Fruit fly (Drosophila melanogaster) whole organism, embryonic: Measurements from ENCODE around the gene Rtnl1.

Experiments
- Asciz ChIP-seq: fragments of 200-800 bp; sonication (Bioruptor generic); optimal IDR thresholded peaks from 2 replicates; lab custom pipeline; 2017; ENCODE audit warnings: missing biosample characterization, mild to moderate bottlenecking, missing genetic modification characterization, missing genetic modification reagents
- Atf6 ChIP-seq: fragments of 200-800 bp; sonication (Bioruptor generic); IDR thresholded peaks from 2 replicates; pipeline ENCODE4 v1.3.6; 2022; ENCODE audit warnings: missing biosample characterization, missing genetic modification characterization
- Bdp1 ChIP-seq: fragments of 200-800 bp; sonication (Bioruptor generic); optimal IDR thresholded peaks from 3 replicates; lab custom pipeline; 2016; ENCODE audit warnings: missing biosample characterization, missing genetic modification characterization
- Bteb2 ChIP-seq: fragments of 200-800 bp; sonication (Bioruptor generic); optimal IDR thresholded peaks from 2 replicates; lab custom pipeline; 2016; ENCODE audit warnings: missing biosample characterization, missing genetic modification characterization
- CG10366 ChIP-seq: fragments of 200-800 bp; sonication (Bioruptor generic); IDR thresholded peaks from 2 replicates; pipeline ENCODE4 v1.3.6; 2022; ENCODE audit warnings: missing biosample characterization, missing genetic modification characterization
- CG10543 ChIP-seq: fragments of 200-800 bp; sonication (Bioruptor generic); optimal IDR thresholded peaks from 3 replicates; lab custom pipeline; 2017; ENCODE audit warnings: missing biosample characterization, mild to moderate bottlenecking, missing genetic modification characterization, moderate library complexity
- CG11504 ChIP-seq: fragments of 200-800 bp; sonication (Bioruptor generic); optimal IDR thresholded peaks from 3 replicates; lab custom pipeline; 2019; ENCODE audit warnings: missing biosample characterization, mild to moderate bottlenecking, missing genetic modification characterization, moderate library complexity
- CG11695 ChIP-seq: fragments of 200-800 bp; sonication (Bioruptor generic); IDR thresholded peaks from 3 replicates; pipeline ENCODE4 v1.3.6; 2022; ENCODE audit warnings: missing biosample characterization, missing genetic modification characterization
- CG12391 ChIP-seq: fragments of 200-800 bp; sonication (Bioruptor generic); optimal IDR thresholded peaks from 3 replicates; lab custom pipeline; 2018; ENCODE audit warnings: missing biosample characterization, mild to moderate bottlenecking, missing genetic modification characterization, moderate library complexity
- CG13424 ChIP-seq: fragments of 200-800 bp; sonication (Bioruptor generic); optimal IDR thresholded peaks from 2 replicates; lab custom pipeline; 2019; ENCODE audit warnings: missing biosample characterization, mild to moderate bottlenecking, missing genetic modification characterization, moderate library complexity
- CG14667 ChIP-seq: fragments of 200-800 bp; sonication (Bioruptor generic); IDR thresholded peaks from 2 replicates; pipeline ENCODE4 v1.3.6; 2022; ENCODE audit warnings: missing biosample characterization, missing genetic modification characterization
- CG17186 ChIP-seq: fragments of 200-800 bp; sonication (Bioruptor generic); optimal IDR thresholded peaks from 3 replicates; lab custom pipeline; 2017; ENCODE audit warnings: missing biosample characterization, missing genetic modification reagents, missing genetic modification characterization
- CG17359 ChIP-seq: fragments of 200-800 bp; sonication (Bioruptor generic); optimal IDR thresholded peaks from 3 replicates; lab custom pipeline; 2018; ENCODE audit warnings: missing biosample characterization, mild to moderate bottlenecking, missing genetic modification characterization, moderate library complexity
- CG17912 ChIP-seq: fragments of 200-800 bp; sonication (Bioruptor generic); optimal IDR thresholded peaks from 2 replicates; lab custom pipeline; 2018; ENCODE audit warnings: missing biosample characterization, mild to moderate bottlenecking, missing genetic modification characterization
- CG18476 ChIP-seq: fragments of 200-800 bp; sonication (Bioruptor generic); optimal IDR thresholded peaks from 2 replicates; lab custom pipeline; 2016; ENCODE audit warnings: missing biosample characterization, mild to moderate bottlenecking, missing genetic modification characterization
- CG18764 ChIP-seq: fragments of 200-800 bp; sonication (Bioruptor generic); optimal IDR thresholded peaks from 3 replicates; lab custom pipeline; 2016; ENCODE audit warnings: missing biosample characterization, missing genetic modification characterization
- CG2116 ChIP-seq: fragments of 200-800 bp; sonication (Bioruptor generic); optimal IDR thresholded peaks from 3 replicates; lab custom pipeline; 2018; ENCODE audit warnings: missing biosample characterization, mild to moderate bottlenecking, missing genetic modification characterization
- CG31224 ChIP-seq: fragments of 200-800 bp; sonication (Bioruptor generic); IDR thresholded peaks from 2 replicates; pipeline ENCODE4 v1.3.6; 2022; ENCODE audit warnings: missing biosample characterization, missing genetic modification characterization
- CG31365 ChIP-seq: fragments of 200-800 bp; sonication (Bioruptor generic); optimal IDR thresholded peaks from 2 replicates; lab custom pipeline; 2018; ENCODE audit warnings: missing biosample characterization, mild to moderate bottlenecking, missing genetic modification characterization
- CG34224 ChIP-seq: fragments of 200-800 bp; sonication (Bioruptor generic); IDR thresholded peaks from 3 replicates; pipeline ENCODE4 v1.3.6; 2022; ENCODE audit warnings: missing biosample characterization, missing genetic modification characterization; ENCODE audit not compliant: partially characterized antibody
- CG7357 ChIP-seq: fragments of 200-800 bp; sonication (Bioruptor generic); IDR thresholded peaks from 3 replicates; pipeline ENCODE4 v1.3.6; 2022; ENCODE audit warnings: missing biosample characterization, missing genetic modification characterization
- CG8765 ChIP-seq: fragments of 200-800 bp; sonication (Bioruptor generic); IDR thresholded peaks from 2 replicates; pipeline ENCODE4 v1.3.6; 2022; ENCODE audit warnings: missing biosample characterization, missing genetic modification characterization
- CG8944 ChIP-seq: fragments of 200-800 bp; sonication (Bioruptor generic); optimal IDR thresholded peaks from 3 replicates; lab custom pipeline; 2016; ENCODE audit warnings: missing biosample characterization, missing genetic modification characterization
- CG9797 ChIP-seq: fragments of 200-800 bp; sonication (Bioruptor generic); optimal IDR thresholded peaks from 3 replicates; lab custom pipeline; 2018; ENCODE audit warnings: missing biosample characterization, mild to moderate bottlenecking, missing genetic modification characterization
- CHES-1-like ChIP-seq: fragments of 200-800 bp; sonication (Bioruptor generic); optimal IDR thresholded peaks from 2 replicates; lab custom pipeline; 2016; ENCODE audit warnings: missing biosample characterization, missing genetic modification characterization
- Camta ChIP-seq: fragments of 200-800 bp; sonication (Bioruptor generic); optimal IDR thresholded peaks from 2 replicates; lab custom pipeline; 2016; ENCODE audit warnings: missing biosample characterization, missing genetic modification characterization
- Dad ChIP-seq: fragments of 200-800 bp; sonication (Bioruptor generic); optimal IDR thresholded peaks from 3 replicates; lab custom pipeline; 2016; ENCODE audit warnings: missing biosample characterization, missing genetic modification characterization
- Doc3 ChIP-seq: fragments of 200-800 bp; sonication (Bioruptor generic); IDR thresholded peaks from 3 replicates; pipeline ENCODE4 v1.3.6; 2022; ENCODE audit warnings: missing biosample characterization, missing genetic modification characterization; ENCODE audit not compliant: partially characterized antibody
- E2f2 ChIP-seq: fragments of 200-800 bp; sonication (Bioruptor generic); IDR thresholded peaks from 2 replicates; pipeline ENCODE4 v1.3.6; 2022; ENCODE audit warnings: missing biosample characterization, missing genetic modification characterization
- HLH3B ChIP-seq: fragments of 200-800 bp; sonication (Bioruptor generic); IDR thresholded peaks from 2 replicates; pipeline ENCODE4 v1.3.6; 2022; ENCODE audit warnings: missing biosample characterization, missing genetic modification characterization
- HLHmδ ChIP-seq: fragments of 200-800 bp; sonication (Bioruptor generic); optimal IDR thresholded peaks from 2 replicates; lab custom pipeline; 2018; ENCODE audit warnings: missing biosample characterization, mild to moderate bottlenecking, missing genetic modification characterization, moderate library complexity
- Hmr ChIP-seq: fragments of 200-800 bp; sonication (Bioruptor generic); optimal IDR thresholded peaks from 3 replicates; lab custom pipeline; 2017; ENCODE audit warnings: mild to moderate bottlenecking, missing biosample characterization, missing genetic modification reagents, missing genetic modification characterization
- Lpt ChIP-seq: fragments of >200 bp; optimal IDR thresholded peaks from 2 replicates; lab custom pipeline; 2018; ENCODE audit warnings: missing biosample characterization, missing genetic modification characterization
- Mad ChIP-seq: fragments of 200-800 bp; sonication (Bioruptor generic); optimal IDR thresholded peaks from 2 replicates; lab custom pipeline; 2016; ENCODE audit warnings: missing biosample characterization, missing genetic modification characterization
- Mrtf ChIP-seq: fragments of 200-800 bp; sonication (Bioruptor generic); IDR thresholded peaks from 3 replicates; pipeline ENCODE4 v1.3.6; 2022; ENCODE audit warnings: missing biosample characterization, missing genetic modification characterization
- Myb ChIP-seq: fragments of 200-800 bp; sonication (Bioruptor generic); optimal IDR thresholded peaks from 2 replicates; lab custom pipeline; 2016; ENCODE audit warnings: missing biosample characterization, missing genetic modification characterization
- NC2α ChIP-seq: fragments of 200-800 bp; sonication (Bioruptor generic); optimal IDR thresholded peaks from 2 replicates; lab custom pipeline; 2016; ENCODE audit warnings: missing biosample characterization, missing genetic modification characterization
- Scr ChIP-seq: fragments of 200-800 bp; sonication (Bioruptor generic); IDR thresholded peaks from 2 replicates; pipeline ENCODE4 v1.3.6; 2022; ENCODE audit warnings: missing biosample characterization, missing genetic modification characterization; ENCODE audit not compliant: partially characterized antibody
- Side ChIP-seq: fragments of 200-800 bp; sonication (Bioruptor generic); optimal IDR thresholded peaks from 2 replicates; lab custom pipeline; 2016; ENCODE audit warnings: missing biosample characterization, missing genetic modification characterization
- abd-A ChIP-seq: fragments of 200-800 bp; sonication (Bioruptor generic); optimal IDR thresholded peaks from 3 replicates; lab custom pipeline; 2019; ENCODE audit warnings: missing biosample characterization, mild to moderate bottlenecking, missing genetic modification characterization, moderate library complexity
- ato ChIP-seq: fragments of 200-800 bp; sonication (Bioruptor generic); IDR thresholded peaks from 2 replicates; pipeline ENCODE4 v1.3.6; 2022; ENCODE audit warnings: missing biosample characterization, missing genetic modification characterization; ENCODE audit not compliant: partially characterized antibody
- bab2 ChIP-seq: fragments of 200-800 bp; sonication (Bioruptor generic); optimal IDR thresholded peaks from 2 replicates; lab custom pipeline; 2016; ENCODE audit warnings: missing biosample characterization, missing genetic modification characterization
- cas ChIP-seq: fragments of 200-800 bp; sonication (Bioruptor generic); IDR thresholded peaks from 2 replicates; pipeline ENCODE4 v1.3.6; 2022; ENCODE audit warnings: missing biosample characterization, missing genetic modification characterization
- croc ChIP-seq: fragments of 200-800 bp; sonication (Bioruptor generic); conservative IDR thresholded peaks from 3 replicates; pipeline ENCODE4 v1.3.6; 2022; ENCODE audit warnings: missing biosample characterization, missing genetic modification characterization
- mld ChIP-seq: fragments of 200-800 bp; sonication (Bioruptor generic); IDR thresholded peaks from 3 replicates; pipeline ENCODE4 v1.3.6; 2022; ENCODE audit warnings: missing biosample characterization, missing genetic modification characterization; ENCODE audit not compliant: partially characterized antibody
- nerfin-1 ChIP-seq: fragments of 200-800 bp; sonication (Bioruptor generic); optimal IDR thresholded peaks from 3 replicates; lab custom pipeline; 2019; ENCODE audit warnings: missing biosample characterization, mild to moderate bottlenecking, missing genetic modification characterization, moderate library complexity
- nmo ChIP-seq: fragments of 200-800 bp; sonication (Bioruptor generic); optimal IDR thresholded peaks from 2 replicates; lab custom pipeline; 2018; ENCODE audit warnings: missing biosample characterization, mild to moderate bottlenecking, missing genetic modification characterization, moderate library complexity
- odd ChIP-seq: fragments of 200-800 bp; sonication (Bioruptor generic); optimal IDR thresholded peaks from 2 replicates; lab custom pipeline; 2017; ENCODE audit warnings: missing biosample characterization, mild to moderate bottlenecking, missing genetic modification characterization
- otp ChIP-seq: fragments of 200-800 bp; sonication (Bioruptor generic); IDR thresholded peaks from 3 replicates; pipeline ENCODE4, ENCODE4 v1.3.6; 2022; ENCODE audit warnings: missing biosample characterization, missing genetic modification characterization
- twi ChIP-seq: fragments of 200-800 bp; optimal IDR thresholded peaks from 2 replicates; lab custom pipeline; 2019; ENCODE audit warnings: missing biosample characterization, mild to moderate bottlenecking, missing genetic modification characterization, moderate library complexity

Gene Rtnl1

DNA sequence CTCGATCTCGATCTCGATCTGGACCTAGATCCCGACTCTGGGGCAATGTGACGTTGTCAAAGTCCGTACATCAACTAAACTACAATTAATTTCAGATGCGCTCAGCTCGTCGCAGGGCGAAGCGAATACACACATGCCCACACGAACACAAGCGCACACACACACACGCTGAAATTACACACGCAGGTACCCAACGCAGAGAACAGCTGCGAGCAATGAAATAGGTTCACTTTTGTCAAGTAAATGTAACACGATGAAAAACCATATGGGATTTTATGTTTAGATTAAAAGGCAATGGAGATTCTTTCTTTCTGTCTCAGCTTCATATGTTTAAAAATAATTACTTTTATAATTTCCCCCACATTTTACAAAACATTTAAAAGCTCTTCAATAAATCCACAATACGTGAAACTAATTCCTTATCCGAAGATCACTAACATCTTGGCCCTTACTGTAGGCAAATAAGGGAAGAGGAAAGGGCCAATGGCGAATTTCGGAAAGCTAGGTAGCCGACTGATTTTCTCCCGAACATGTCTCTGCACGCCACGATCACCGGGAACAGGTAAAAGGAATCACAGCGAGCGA is 9.1 kb downstream of the Rtnl1 start (continued):
- TF ChIP-seq Doc3 (GFP tag; lab: Robert Waterston, UW) (no peak), CG13424 (tag; lab: Kevin White, UChicago) (peak; percentile 92), CG10543 (GFP tag; lab: Kevin White, UChicago) (peak; percentile 75), Hmr (peak; percentile 87), HLHmδ (GFP tag; lab: Kevin White, UChicago) (no peak), CG11504 (tag; lab: Kevin White, UChicago) (peak; percentile 84), bab2 (GFP tag; lab: Kevin White, UChicago) (peak; percentile 48), Camta (GFP tag; lab: Kevin White, UChicago) (peak; percentile 72), Bteb2 (peak; percentile 59), nmo (peak; percentile 86), Lpt (GFP tag; lab: Kevin White, UChicago) (no peak), CG18764 (GFP tag; lab: Kevin White, UChicago) (peak; percentile 34), CG2116 (GFP tag; lab: Kevin White, UChicago) (peak; percentile 59), odd (GFP tag; lab: Kevin White, UChicago) (peak; percentile 85), CG31365 (tag; lab: Kevin White, UChicago) (peak; percentile 32), abd-A (tag; lab: Kevin White, UChicago) (peak; percentile 9), cas (GFP tag; lab: Robert Waterston, UW) (peak; percentile 70), CG12391 (tag; lab: Kevin White, UChicago) (peak; percentile 89), CG9797 (GFP tag; lab: Kevin White, UChicago) (peak; percentile 11), CG8765 (peak; percentile 71), E2f2 (GFP tag; lab: Robert Waterston, UW) (peak; percentile 63), Atf6 (GFP tag; lab: Robert Waterston, UW) (peak; percentile 77), Bdp1 (GFP tag; lab: Kevin White, UChicago) (peak; percentile 48), CG17359 (tag; lab: Kevin White, UChicago) (peak; percentile 76), Scr (GFP tag; lab: Robert Waterston, UW) (no peak), CG34224 (GFP tag; lab: Robert Waterston, UW) (no peak), CHES-1-like (peak; percentile 58), CG11695 (peak; percentile 86), CG7357 (peak; percentile 72), CG10366 (GFP tag; lab: Robert Waterston, UW) (peak; percentile 75), HLH3B (GFP tag; lab: Robert Waterston, UW) (peak; percentile 84), Side (GFP tag; lab: Kevin White, UChicago) (peak; percentile 81), CG14667 (GFP tag; lab: Robert Waterston, UW) (peak; percentile 60), Asciz (peak; percentile 59), CG8944 (GFP tag; lab: Kevin White, UChicago) (peak; percentile 44), ato (no peak), otp (peak; percentile 67; the same call in 2 of the 3 replicates), Dad (peak; percentile 53), CG31224 (peak; percentile 70), twi (peak; percentile 89), croc (GFP tag; lab: Robert Waterston, UW) (peak; percentile 75), CG18476 (peak; percentile 78), mld (GFP tag; lab: Robert Waterston, UW) (no peak), Mrtf (peak; percentile 74; the same call in 2 of the 3 replicates), CG17912 (GFP tag; lab: Kevin White, UChicago) (no peak), Mad (peak; percentile 70), CG17186 (GFP tag; lab: Kevin White, UChicago) (no peak), nerfin-1 (peak; percentile 75), Myb (GFP tag; lab: Kevin White, UChicago) (peak; percentile 54), NC2α (GFP tag; lab: Kevin White, UChicago) (no peak)
